Worm (Caenorhabditis elegans): ENCODE results near the gene Y37D8A.25.

ce11 chrIII:12785427-12785826 lies 34.6 kb downstream of the Y37D8A.25 start:
- TF ChIP-seq him-1 (tag; optimal IDR thresholded peaks at IDR 0.05) (no peak), dao-5 (tag; optimal IDR thresholded peaks at IDR 0.05) (no peak)

Measured in whole organism, L4/young adult.